Fruit fly (Drosophila melanogaster) whole organism, prepupa: ENCODE data around the gene Sema5c.

Experiments
- Blimp-1 ChIP-seq: fragments of 200-800 bp; sonication (Bioruptor generic); optimal IDR thresholded peaks from 3 replicates; lab custom pipeline; 2017; ENCODE audit warnings: missing biosample characterization, missing genetic modification characterization, mild to moderate bottlenecking, moderate library complexity, missing genetic modification reagents
- CG10631 ChIP-seq: fragments of 200-800 bp; sonication (Bioruptor generic); optimal IDR thresholded peaks from 2 replicates; lab custom pipeline; 2016; ENCODE audit warnings: missing biosample characterization, missing genetic modification characterization
- CG10669 ChIP-seq: fragments of 200-800 bp; sonication (Bioruptor generic); optimal IDR thresholded peaks from 3 replicates; lab custom pipeline; 2018; ENCODE audit warnings: missing biosample characterization, mild to moderate bottlenecking, missing genetic modification characterization, moderate library complexity
- CG11294 ChIP-seq: fragments of 200-800 bp; sonication (Bioruptor generic); IDR thresholded peaks from 2 replicates; pipeline ENCODE4 v1.3.6; 2022; ENCODE audit warnings: missing biosample characterization, missing genetic modification characterization
- CG11902 ChIP-seq: fragments of 200-800 bp; sonication (Bioruptor generic); optimal IDR thresholded peaks from 3 replicates; lab custom pipeline; 2016; ENCODE audit warnings: missing biosample characterization, missing genetic modification characterization
- CG1621 ChIP-seq: fragments of 200-800 bp; sonication (Bioruptor generic); optimal IDR thresholded peaks from 3 replicates; lab custom pipeline; 2018; ENCODE audit warnings: missing biosample characterization, mild to moderate bottlenecking, missing genetic modification characterization
- CG16779 ChIP-seq: fragments of 200-800 bp; sonication (Bioruptor generic); optimal IDR thresholded peaks from 3 replicates; lab custom pipeline; 2017; ENCODE audit warnings: missing biosample characterization, mild to moderate bottlenecking, missing genetic modification characterization
- CG31627 ChIP-seq: fragments of 200-800 bp; sonication (Bioruptor generic); optimal IDR thresholded peaks from 3 replicates; lab custom pipeline; 2016; ENCODE audit warnings: missing biosample characterization, missing genetic modification characterization
- CG32006 ChIP-seq: fragments of 200-800 bp; sonication (Bioruptor generic); optimal IDR thresholded peaks from 3 replicates; lab custom pipeline; 2017; ENCODE audit warnings: missing biosample characterization, mild to moderate bottlenecking, missing genetic modification characterization
- CG34406 ChIP-seq: fragments of 200-800 bp; sonication (Bioruptor generic); optimal IDR thresholded peaks from 3 replicates; lab custom pipeline; 2016; ENCODE audit warnings: missing biosample characterization, missing genetic modification characterization
- CG3919 ChIP-seq: fragments of 200-800 bp; sonication (Bioruptor generic); optimal IDR thresholded peaks from 3 replicates; lab custom pipeline; 2016; ENCODE audit warnings: missing biosample characterization, missing genetic modification characterization
- CG4318 ChIP-seq: fragments of 200-800 bp; sonication (Bioruptor generic); optimal IDR thresholded peaks from 3 replicates; lab custom pipeline; 2017; ENCODE audit warnings: missing biosample characterization, mild to moderate bottlenecking, missing genetic modification characterization
- CG6163 ChIP-seq: fragments of 200-800 bp; sonication (Bioruptor generic); IDR thresholded peaks from 3 replicates; pipeline ENCODE4 v1.3.6; 2022; ENCODE audit warnings: missing biosample characterization, missing genetic modification characterization
- CG6276 ChIP-seq: fragments of 200-800 bp; sonication (Bioruptor generic); optimal IDR thresholded peaks from 2 replicates; lab custom pipeline; 2017; ENCODE audit warnings: missing biosample characterization, mild to moderate bottlenecking, missing genetic modification characterization
- CG6808 ChIP-seq: fragments of 200-800 bp; sonication (Bioruptor generic); optimal IDR thresholded peaks from 3 replicates; lab custom pipeline; 2017; ENCODE audit warnings: missing biosample characterization, missing genetic modification characterization, mild to moderate bottlenecking, moderate library complexity, missing genetic modification reagents
- CG6854 ChIP-seq: fragments of 200-800 bp; sonication (Bioruptor generic); optimal IDR thresholded peaks from 2 replicates; lab custom pipeline; 2017; ENCODE audit warnings: missing biosample characterization, mild to moderate bottlenecking, missing genetic modification characterization
- CG7368 ChIP-seq: fragments of 200-800 bp; sonication (Bioruptor generic); optimal IDR thresholded peaks from 3 replicates; lab custom pipeline; 2016; ENCODE audit warnings: missing biosample characterization, missing genetic modification characterization
- CG8632 ChIP-seq: fragments of 200-800 bp; sonication (Bioruptor generic); optimal IDR thresholded peaks from 3 replicates; lab custom pipeline; 2016; ENCODE audit warnings: missing biosample characterization, missing genetic modification characterization
- CG9139 ChIP-seq: fragments of 200-800 bp; sonication (Bioruptor generic); optimal IDR thresholded peaks from 3 replicates; lab custom pipeline; 2017; ENCODE audit warnings: missing biosample characterization, mild to moderate bottlenecking, missing genetic modification characterization
- Eip78C ChIP-seq: fragments of 200-800 bp; sonication (Bioruptor generic); peaks from one replicate; lab custom pipeline; 2016; ENCODE audit warnings: missing biosample characterization, missing genetic modification characterization
- Eip93F ChIP-seq: fragments of 200-800 bp; sonication (Bioruptor generic); optimal IDR thresholded peaks from 2 replicates; lab custom pipeline; 2016; ENCODE audit warnings: missing biosample characterization, mild to moderate bottlenecking, missing genetic modification characterization
- Ets21C ChIP-seq: fragments of 200-800 bp; sonication (Bioruptor generic); optimal IDR thresholded peaks from 3 replicates; lab custom pipeline; 2016; ENCODE audit warnings: missing biosample characterization, missing genetic modification characterization
- Hr39 ChIP-seq: fragments of 200-800 bp; sonication (Bioruptor generic); optimal IDR thresholded peaks from 2 replicates; lab custom pipeline; 2016; ENCODE audit warnings: missing biosample characterization, missing genetic modification characterization
- Hr4 ChIP-seq: fragments of 200-800 bp; sonication (Bioruptor generic); optimal IDR thresholded peaks from 3 replicates; lab custom pipeline; 2016; ENCODE audit warnings: missing biosample characterization, missing genetic modification characterization
- Lpt ChIP-seq: fragments of 200-800 bp; sonication (Bioruptor generic); optimal IDR thresholded peaks from 3 replicates; lab custom pipeline; 2016; ENCODE audit warnings: missing biosample characterization, missing genetic modification characterization
- Met ChIP-seq: fragments of 200-800 bp; sonication (Bioruptor generic); optimal IDR thresholded peaks from 3 replicates; lab custom pipeline; 2016; ENCODE audit warnings: missing biosample characterization, missing genetic modification characterization
- OdsH ChIP-seq: fragments of 200-800 bp; sonication (Bioruptor generic); optimal IDR thresholded peaks from 3 replicates; lab custom pipeline; 2016; ENCODE audit warnings: missing biosample characterization, missing genetic modification characterization
- Smox ChIP-seq: fragments of 200-800 bp; sonication (Bioruptor generic); optimal IDR thresholded peaks from 3 replicates; lab custom pipeline; 2016; ENCODE audit warnings: missing biosample characterization, missing genetic modification characterization
- Sox102F ChIP-seq: fragments of 200-800 bp; sonication (Bioruptor generic); optimal IDR thresholded peaks from 2 replicates; lab custom pipeline; 2016; ENCODE audit warnings: missing biosample characterization, mild to moderate bottlenecking, missing genetic modification characterization
- Sox15 ChIP-seq: fragments of 200-800 bp; sonication (Bioruptor generic); optimal IDR thresholded peaks from 3 replicates; lab custom pipeline; 2016; ENCODE audit warnings: missing biosample characterization, missing genetic modification characterization
- achi ChIP-seq: fragments of 200-800 bp; sonication (Bioruptor generic); optimal IDR thresholded peaks from 3 replicates; lab custom pipeline; 2016; ENCODE audit warnings: missing biosample characterization, missing genetic modification characterization
- acj6 ChIP-seq: fragments of 200-800 bp; sonication (Bioruptor generic); optimal IDR thresholded peaks from 3 replicates; lab custom pipeline; 2016; ENCODE audit warnings: missing biosample characterization, missing genetic modification characterization
- cyc ChIP-seq: fragments of 200-800 bp; sonication (Bioruptor generic); optimal IDR thresholded peaks from 3 replicates; lab custom pipeline; 2016; ENCODE audit warnings: missing biosample characterization, missing genetic modification characterization
- dac ChIP-seq: fragments of 200-800 bp; sonication (Bioruptor generic); optimal IDR thresholded peaks from 2 replicates; lab custom pipeline; 2017; ENCODE audit warnings: missing biosample characterization, mild to moderate bottlenecking, missing genetic modification characterization
- dsx ChIP-seq: fragments of 200-800 bp; optimal IDR thresholded peaks from 3 replicates; lab custom pipeline; 2019; ENCODE audit warnings: missing biosample characterization, mild to moderate bottlenecking, missing genetic modification characterization, moderate library complexity; ENCODE audit not compliant: poor library complexity, severe bottlenecking
- eg ChIP-seq: fragments of 200-800 bp; sonication (Bioruptor generic); IDR thresholded peaks from 3 replicates; pipeline ENCODE4 v1.3.6; 2022; ENCODE audit warnings: missing biosample characterization, missing genetic modification characterization
- fd59A ChIP-seq: fragments of 200-800 bp; sonication (Bioruptor generic); optimal IDR thresholded peaks from 2 replicates; lab custom pipeline; 2017; ENCODE audit warnings: missing biosample characterization, mild to moderate bottlenecking, missing genetic modification characterization, missing genetic modification reagents
- fkh ChIP-seq: fragments of 200-800 bp; sonication (Bioruptor generic); optimal IDR thresholded peaks from 3 replicates; lab custom pipeline; 2017; ENCODE audit warnings: missing biosample characterization, mild to moderate bottlenecking, missing genetic modification characterization, moderate library complexity
- lz ChIP-seq: fragments of 200-800 bp; sonication (Bioruptor generic); optimal IDR thresholded peaks from 3 replicates; lab custom pipeline; 2016; ENCODE audit warnings: missing biosample characterization, missing genetic modification characterization
- net ChIP-seq: fragments of 200-800 bp; sonication (Bioruptor generic); optimal IDR thresholded peaks from 3 replicates; lab custom pipeline; 2016; ENCODE audit warnings: missing biosample characterization, missing genetic modification characterization
- salr ChIP-seq, 2 experiments: fragments of 200-800 bp; sonication (Bioruptor generic); optimal IDR thresholded peaks; 3 replicates each; lab custom pipeline; 2016 to 2018; ENCODE audit warnings: missing biosample characterization in 2 of 2, missing genetic modification characterization in 2 of 2, mild to moderate bottlenecking in 1 of 2
- spab ChIP-seq: fragments of 200-800 bp; sonication (Bioruptor generic); optimal IDR thresholded peaks from 2 replicates; lab custom pipeline; 2017; ENCODE audit warnings: missing biosample characterization, mild to moderate bottlenecking, missing genetic modification characterization, missing genetic modification reagents
- ss ChIP-seq, 2 experiments: fragments of 200-800 bp; sonication (Bioruptor generic); optimal IDR thresholded peaks; 2 replicates in 1 of 2; 3 replicates in 1 of 2; lab custom pipeline; 2017 to 2018; ENCODE audit warnings: mild to moderate bottlenecking in 2 of 2, missing biosample characterization in 2 of 2, missing genetic modification characterization in 2 of 2, moderate library complexity in 1 of 2
- topi ChIP-seq: fragments of 200-800 bp; sonication (Bioruptor generic); optimal IDR thresholded peaks from 3 replicates; lab custom pipeline; 2016; ENCODE audit warnings: missing biosample characterization, missing genetic modification characterization
- vri ChIP-seq: fragments of 200-800 bp; sonication (Bioruptor generic); optimal IDR thresholded peaks from 3 replicates; lab custom pipeline; 2016; ENCODE audit warnings: missing biosample characterization, mild to moderate bottlenecking, missing genetic modification characterization

Sema5c gene

dm6 chr3L:12030521-12030920 lies 51.1 kb downstream of the Sema5c start (continued):
- TF ChIP-seq CG11902 (GFP tag; lab: Kevin White, UChicago) (peak; percentile 55), CG10631 (GFP tag; lab: Kevin White, UChicago) (peak; percentile 51), Smox (GFP tag; lab: Kevin White, UChicago) (no peak), CG16779 (tag; lab: Kevin White, UChicago) (no peak), CG7368 (GFP tag; lab: Kevin White, UChicago) (peak; percentile 64), Eip78C (GFP tag; lab: Kevin White, UChicago) (peak; percentile 80), Met (GFP tag; lab: Kevin White, UChicago) (peak; percentile 54), CG6808 (GFP tag; lab: Kevin White, UChicago) (peak; percentile 58), OdsH (GFP tag; lab: Kevin White, UChicago) (peak; percentile 62), fd59A (GFP tag; lab: Kevin White, UChicago) (peak; percentile 46), salr (GFP tag; optimal IDR thresholded peaks at IDR 0.05; lab: Kevin White, UChicago) (peak; percentile 19 to 36), CG4318 (GFP tag; lab: Kevin White, UChicago) (peak; percentile 18), Eip93F (no peak), CG34406 (GFP tag; lab: Kevin White, UChicago) (peak; percentile 29), CG6854 (no peak), Hr39 (peak; percentile 44), vri (GFP tag; lab: Kevin White, UChicago) (no peak), acj6 (GFP tag; lab: Kevin White, UChicago) (peak; percentile 57), CG10669 (peak; percentile 84), Hr4 (GFP tag; lab: Kevin White, UChicago) (peak; percentile 41), Blimp-1 (no peak)

dm6 chr3L:12028534-12029029 lies 53.0 kb downstream of the Sema5c start:
- TF ChIP-seq CG6163 (0 out of 3 replicates have a peak, but pooled peaks have one; percentile 17), CG3919 (no peak), CG31627 (no peak), ss (GFP tag; optimal IDR thresholded peaks at IDR 0.05; lab: Kevin White, UChicago) (peak; percentile 18 to 54), CG10669 (no peak), CG6854 (peak; percentile 23), CG1621 (tag; lab: Kevin White, UChicago) (peak; percentile 59), CG6808 (GFP tag; lab: Kevin White, UChicago) (peak; percentile 2), CG11294 (GFP tag; lab: Robert Waterston, UW) (no peak), Sox102F (GFP tag; lab: Kevin White, UChicago) (no peak), eg (0 out of 3 replicates have a peak, but pooled peaks have one; percentile 14)

dm6 chr3L:12027929-12028328 lies 53.7 kb downstream of the Sema5c start:
- TF ChIP-seq Blimp-1 (peak; percentile 5), Eip93F (no peak)

dm6 chr3L:12024947-12025346 lies 56.7 kb downstream of the Sema5c start:
- TF ChIP-seq net (GFP tag; lab: Kevin White, UChicago) = peak; percentile 17
- peak; percentile 41 for TF ChIP-seq Met (GFP tag; lab: Kevin White, UChicago)
- no peak for TF ChIP-seq spab
- no peak for TF ChIP-seq CG1621 (tag; lab: Kevin White, UChicago)
- TF ChIP-seq salr (GFP tag; optimal IDR thresholded peaks at IDR 0.05; lab: Kevin White, UChicago) = no peak
- TF ChIP-seq Ets21C = no peak
- no peak for TF ChIP-seq dsx (GFP tag; lab: Kevin White, UChicago)
- no peak for TF ChIP-seq Eip93F
- no peak for TF ChIP-seq CG9139
- TF ChIP-seq fkh (GFP tag; lab: Kevin White, UChicago) = no peak
- no peak for TF ChIP-seq CG8632 (GFP tag; lab: Kevin White, UChicago)
- no peak for TF ChIP-seq lz (GFP tag; lab: Kevin White, UChicago)
- TF ChIP-seq CG11294 (GFP tag; lab: Robert Waterston, UW) = no peak
- peak; percentile 33 for TF ChIP-seq achi (GFP tag; lab: Kevin White, UChicago)
- TF ChIP-seq ss (GFP tag; optimal IDR thresholded peaks at IDR 0.05; lab: Kevin White, UChicago) = no peak
- no peak for TF ChIP-seq Sox15 (GFP tag; lab: Kevin White, UChicago)
- TF ChIP-seq cyc = peak; percentile 11
- peak; percentile 4 for TF ChIP-seq Sox102F (GFP tag; lab: Kevin White, UChicago)
- TF ChIP-seq CG32006 (GFP tag; lab: Kevin White, UChicago) = peak; percentile 78
- TF ChIP-seq Hr39 = peak; percentile 31
- no peak for TF ChIP-seq CG10631 (GFP tag; lab: Kevin White, UChicago)
- no peak for TF ChIP-seq Lpt (GFP tag; lab: Kevin White, UChicago)
- TF ChIP-seq CG7368 (GFP tag; lab: Kevin White, UChicago) = no peak
- no peak for TF ChIP-seq dac (GFP tag; lab: Kevin White, UChicago)
- TF ChIP-seq CG6808 (GFP tag; lab: Kevin White, UChicago) = no peak
- peak; percentile 56 for TF ChIP-seq CG6276 (GFP tag; lab: Kevin White, UChicago)
- TF ChIP-seq topi (GFP tag; lab: Kevin White, UChicago) = peak; percentile 34
